Worm (Caenorhabditis elegans) whole organism, young adult: ENCODE measurements around the gene hlh-8.

ENCODE experiments used
- F52B5.7 ChIP-seq: sonication (generic microtip); optimal IDR thresholded peaks from 2 replicates; lab custom pipeline; 2016; ENCODE audit warnings: mild to moderate bottlenecking, missing genetic modification characterization, missing compliant biosample characterization
- aptf-2 ChIP-seq: fragments of 200-800 bp; sonication (Bioruptor generic); conservative IDR thresholded peaks from 2 replicates; pipeline ENCODE4 v1.3.6; 2022; ENCODE audit warnings: missing genetic modification reagents, missing genetic modification characterization, missing compliant biosample characterization
- atf-7 ChIP-seq: sonication (generic microtip); optimal IDR thresholded peaks from 2 replicates; lab custom pipeline; 2017; ENCODE audit warnings: mild to moderate bottlenecking, missing genetic modification characterization, missing compliant biosample characterization
- rec-8 ChIP-seq, 2 experiments: sonication (generic microtip); optimal IDR thresholded peaks; 2 replicates each; lab custom pipeline; 2016; ENCODE audit warnings: mild to moderate bottlenecking in 2 of 2, missing genetic modification characterization in 2 of 2, missing genetic modification reagents in 2 of 2, missing genotype in 2 of 2, missing biosample characterization in 1 of 2, missing compliant biosample characterization in 1 of 2, moderate library complexity in 1 of 2

- TF ChIP-seq atf-7 (tag; lab: Kevin White, UChicago) (no peak), rec-8 (tag; optimal IDR thresholded peaks at IDR 0.05; lab: Kevin White, UChicago) (no peak), aptf-2 (no peak), F52B5.7 (tag; lab: Kevin White, UChicago) (no peak)
These were observed 43.8 kb downstream of the hlh-8 start for ce11 chrX:8160016-8160415.
